Worm (Caenorhabditis elegans) whole organism, L2 larva: Measurements from ENCODE around the gene nlp-53.

Experiments used
- aly-2 ChIP-seq: fragments of 150-350 bp; optimal IDR thresholded peaks from 2 replicates; lab custom pipeline; 2014; ENCODE audit warnings: missing biosample characterization, missing genetic modification characterization
- ama-1 ChIP-seq: fragments of 150-350 bp; optimal IDR thresholded peaks from 2 replicates; lab custom pipeline; 2018; ENCODE audit warnings: inconsistent platforms
- blmp-1 ChIP-seq: sonication (generic microtip); optimal IDR thresholded peaks from 2 replicates; lab custom pipeline; 2017; ENCODE audit warnings: missing genetic modification characterization, mild to moderate bottlenecking, missing compliant biosample characterization, antibody characterized with exemption, moderate library complexity; ENCODE audit not compliant: insufficient read depth
- egl-27 ChIP-seq: sonication (generic microtip); optimal IDR thresholded peaks from 3 replicates; lab custom pipeline; 2017; ENCODE audit warnings: missing biosample characterization, missing genetic modification reagents, missing genetic modification characterization
- nhr-12 ChIP-seq: fragments of 150-350 bp; optimal IDR thresholded peaks from 2 replicates; lab custom pipeline; 2014; ENCODE audit warnings: missing biosample characterization, missing genetic modification characterization
- nhr-23 ChIP-seq: fragments of 150-350 bp; optimal IDR thresholded peaks from 2 replicates; lab custom pipeline; 2014; ENCODE audit warnings: missing biosample characterization, missing genetic modification reagents, missing genetic modification characterization
- skn-1 ChIP-seq: sonication (generic microtip); optimal IDR thresholded peaks from 2 replicates; lab custom pipeline; 2017; ENCODE audit warnings: missing biosample characterization, missing genetic modification characterization
- snpc-4 ChIP-seq: fragments of 150-350 bp; optimal IDR thresholded peaks from 2 replicates; lab custom pipeline; 2014; ENCODE audit warnings: missing biosample characterization, missing genetic modification characterization
- unc-62 ChIP-seq: fragments of 150-350 bp; optimal IDR thresholded peaks from 2 replicates; lab custom pipeline; 2014; ENCODE audit warnings: missing biosample characterization, missing genetic modification reagents, missing genetic modification characterization

DNA sequence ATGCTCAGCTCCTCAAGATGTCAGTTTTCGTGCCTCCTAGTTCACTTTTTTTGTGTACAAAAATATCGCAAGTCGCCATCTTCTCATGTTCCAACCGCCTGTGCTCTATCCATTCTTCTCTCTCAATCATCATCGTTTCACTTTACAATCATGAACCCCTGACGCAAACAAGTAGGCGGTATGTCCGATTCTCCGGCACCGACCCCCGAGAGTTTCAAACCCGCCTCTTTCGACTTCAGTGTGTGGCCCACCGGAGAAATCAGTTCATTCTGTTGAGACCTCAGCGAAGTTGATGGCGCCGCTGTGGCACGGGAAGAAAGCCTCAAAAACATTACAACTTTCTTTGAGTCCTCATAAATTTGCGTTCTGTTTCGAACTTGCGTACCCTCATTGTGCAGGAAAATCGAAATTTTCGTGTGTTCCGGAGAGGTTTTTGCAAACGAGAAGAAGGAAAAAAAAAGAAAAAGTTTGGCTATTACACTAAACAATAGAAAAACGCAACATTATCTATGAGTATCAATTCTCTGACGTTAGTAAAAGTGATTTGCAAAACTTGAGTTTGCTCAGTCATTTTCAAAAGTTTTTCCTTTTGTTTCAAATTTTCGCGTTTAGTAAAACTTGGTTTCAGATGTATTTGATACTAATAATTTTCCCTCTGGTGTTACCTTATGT, 13.6 kb upstream of the nlp-53 start, which contains the start of gene F54B11.9:
- TF ChIP-seq aly-2 (no peak), snpc-4 (tag; lab: Kevin White, UChicago) (no peak), egl-27 (tag; lab: Kevin White, UChicago) (no peak), nhr-23 (tag; lab: Kevin White, UChicago) (no peak), skn-1 (no peak), unc-62 (no peak), blmp-1 (no peak), nhr-12 (no peak), ama-1 (lab: Kevin White, UChicago) (no peak)
